Fruit fly (Drosophila melanogaster): ENCODE results near the gene Ubx.

Ubx gene

DNA sequence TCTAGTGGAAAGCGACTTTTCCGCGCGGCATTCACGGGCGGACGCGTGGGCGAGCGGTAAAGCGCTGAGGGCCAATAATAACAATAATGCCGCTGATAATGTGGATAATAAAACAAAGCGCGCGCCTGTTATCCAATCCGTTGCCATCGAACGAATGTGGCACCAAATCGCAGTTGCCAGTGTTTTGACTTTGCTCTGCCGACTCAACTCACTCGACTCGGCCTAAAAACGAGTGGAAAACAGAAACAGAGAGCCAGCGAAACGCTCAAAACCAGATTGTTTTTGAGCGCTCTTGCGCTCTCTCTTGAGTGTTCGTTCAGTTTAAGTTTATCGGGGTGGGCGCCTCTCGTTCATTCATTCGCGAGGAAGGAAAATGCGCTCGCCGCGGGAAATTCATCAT, at the start of gene Ubx (continued):
- peak; percentile 3 for TF ChIP-seq cg (GFP tag; optimal IDR thresholded peaks at IDR 0.05)
- TF ChIP-seq scrt (GFP tag; optimal IDR thresholded peaks at IDR 0.05), result no peak
- 0 out of 2 replicates have a peak, but pooled peaks have one; percentile 18 for TF ChIP-seq ato (GFP tag; IDR thresholded peaks at IDR 0.05; ENCODE audit: partially characterized antibody)
- TF ChIP-seq sens-2 (GFP tag; IDR thresholded peaks at IDR 0.05), result no peak
- TF ChIP-seq CG9437 (GFP tag; optimal IDR thresholded peaks at IDR 0.05), result no peak
- TF ChIP-seq CG4360 (GFP tag; IDR thresholded peaks at IDR 0.05), result no peak
- no peak for TF ChIP-seq zen (tag; optimal IDR thresholded peaks at IDR 0.05)
- no peak for TF ChIP-seq Dfd (GFP tag; optimal IDR thresholded peaks at IDR 0.05)
- no peak for TF ChIP-seq Fer2 (tag; optimal IDR thresholded peaks at IDR 0.05)
- no peak for TF ChIP-seq CG4424 (GFP tag; optimal IDR thresholded peaks at IDR 0.05)
- TF ChIP-seq CG12071 (GFP tag; optimal IDR thresholded peaks at IDR 0.05), result no peak
- no peak for TF ChIP-seq CG8765 (GFP tag; IDR thresholded peaks at IDR 0.05)
- no peak for TF ChIP-seq CG7271 (tag; optimal IDR thresholded peaks at IDR 0.05)
- no peak for TF ChIP-seq trem (tag; optimal IDR thresholded peaks at IDR 0.05)
- TF ChIP-seq jigr1 (GFP tag; IDR thresholded peaks at IDR 0.05), result no peak
- TF ChIP-seq unpg (GFP tag; optimal IDR thresholded peaks at IDR 0.05), result no peak
- no peak for TF ChIP-seq E2f2 (GFP tag; IDR thresholded peaks at IDR 0.05)
- 0 out of 3 replicates have a peak, but pooled peaks have one; percentile 8 for TF ChIP-seq CG7963 (GFP tag; IDR thresholded peaks at IDR 0.05; ENCODE audit: partially characterized antibody)
- peak; percentile 68 for TF ChIP-seq Jarid2 (GFP tag; optimal IDR thresholded peaks at IDR 0.05)

DNA sequence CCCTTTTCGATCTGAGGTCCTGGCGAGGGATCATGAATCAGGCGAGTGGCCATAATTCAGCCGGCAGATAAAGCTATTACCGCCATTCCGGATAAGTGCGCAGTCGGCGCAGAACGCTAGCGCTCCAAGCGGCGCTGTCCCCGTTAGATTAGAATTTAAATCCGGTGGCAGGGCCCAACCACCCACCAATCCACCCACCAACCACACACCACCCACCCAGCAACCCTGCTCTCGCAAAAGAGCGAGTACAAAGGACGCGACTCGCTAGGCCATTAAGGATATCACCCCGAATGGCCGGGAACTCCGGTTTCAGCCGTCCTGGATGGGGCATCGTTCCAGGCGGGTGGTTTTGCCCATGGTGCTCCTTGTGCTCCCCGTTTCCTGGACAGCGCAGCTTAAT, 49.8 kb upstream of the Ubx start:
- TF ChIP-seq PHDP (tag; optimal IDR thresholded peaks at IDR 0.05), result no peak
- no peak for TF ChIP-seq CG7357 (GFP tag; IDR thresholded peaks at IDR 0.05)
- no peak for TF ChIP-seq croc (GFP tag; conservative IDR thresholded peaks at IDR 0.05)
- TF ChIP-seq CTCF (GFP tag; optimal IDR thresholded peaks at IDR 0.05), result peak; percentile 56
- TF ChIP-seq Six4 (GFP tag; optimal IDR thresholded peaks at IDR 0.05), result no peak
- no peak for TF ChIP-seq CG3065 (GFP tag; optimal IDR thresholded peaks at IDR 0.05)
- TF ChIP-seq CG4404 (GFP tag; IDR thresholded peaks at IDR 0.05), result no peak
- TF ChIP-seq CG11456 (GFP tag; IDR thresholded peaks at IDR 0.05), result no peak
- TF ChIP-seq dpn (GFP tag; optimal IDR thresholded peaks at IDR 0.05), result no peak
- TF ChIP-seq hbn (GFP tag; IDR thresholded peaks at IDR 0.05; ENCODE audit: partially characterized antibody), result no peak
- TF ChIP-seq nom (GFP tag; optimal IDR thresholded peaks at IDR 0.05), result no peak
- no peak for TF ChIP-seq bowl (GFP tag; IDR thresholded peaks at IDR 0.05)
- no peak for TF ChIP-seq CG15011 (GFP tag; optimal IDR thresholded peaks at IDR 0.05)
- no peak for TF ChIP-seq NC2α (GFP tag; optimal IDR thresholded peaks at IDR 0.05)
- TF ChIP-seq Sox102F (GFP tag; optimal IDR thresholded peaks at IDR 0.05), result no peak
- no peak for TF ChIP-seq CG14710 (tag; optimal IDR thresholded peaks at IDR 0.05)
- TF ChIP-seq Mes4 (GFP tag; optimal IDR thresholded peaks at IDR 0.05), result no peak
- TF ChIP-seq crc (GFP tag; optimal IDR thresholded peaks at IDR 0.05), result no peak
- TF ChIP-seq Asciz (GFP tag; optimal IDR thresholded peaks at IDR 0.05), result no peak
- TF ChIP-seq Chrac-16 (GFP tag; optimal IDR thresholded peaks at IDR 0.05), result no peak
- no peak for TF ChIP-seq CG4424 (GFP tag; optimal IDR thresholded peaks at IDR 0.05)
- TF ChIP-seq sna (GFP tag; IDR thresholded peaks at IDR 0.05; ENCODE audit: partially characterized antibody), result no peak
- TF ChIP-seq sim (GFP tag; IDR thresholded peaks at IDR 0.05), result no peak
- no peak for TF ChIP-seq hb (GFP tag; IDR thresholded peaks at IDR 0.05; ENCODE audit: partially characterized antibody)
- TF ChIP-seq sd (tag; optimal IDR thresholded peaks at IDR 0.05), result no peak
- TF ChIP-seq Rx (GFP tag; IDR thresholded peaks at IDR 0.05), result no peak
- TF ChIP-seq Nf-YB (GFP tag; optimal IDR thresholded peaks at IDR 0.05), result peak; percentile 78
- no peak for TF ChIP-seq Eip74EF (GFP tag; optimal IDR thresholded peaks at IDR 0.05)
- TF ChIP-seq Med (GFP tag), result peak; percentile 53
- no peak for TF ChIP-seq fd64A (GFP tag; optimal IDR thresholded peaks at IDR 0.05)
- TF ChIP-seq Hmx (GFP tag; optimal IDR thresholded peaks at IDR 0.05), result no peak
- TF ChIP-seq CG17612 (GFP tag; IDR thresholded peaks at IDR 0.05), result no peak
- no peak for TF ChIP-seq CHES-1-like (GFP tag; optimal IDR thresholded peaks at IDR 0.05)
- TF ChIP-seq ftz-f1 (GFP tag; optimal IDR thresholded peaks at IDR 0.05), result no peak

All from whole organism, embryonic.